Fruit fly (Drosophila melanogaster): ENCODE data around the gene CG42371.

- peak; percentile 94 for TF ChIP-seq D1 (tag; optimal IDR thresholded peaks at IDR 0.05)
- TF ChIP-seq CG32121 (GFP tag; IDR thresholded peaks at IDR 0.05): no peak
- no peak for TF ChIP-seq CG12605 (GFP tag; IDR thresholded peaks at IDR 0.05)
- no peak for TF ChIP-seq CG4496 (GFP tag; IDR thresholded peaks at IDR 0.05)
- TF ChIP-seq EcR (GFP tag; optimal IDR thresholded peaks at IDR 0.05): peak; percentile 92
- TF ChIP-seq CG13204 (GFP tag; optimal IDR thresholded peaks at IDR 0.05): peak; percentile 74
- peak; percentile 95 for TF ChIP-seq gl (tag; optimal IDR thresholded peaks at IDR 0.05)
- TF ChIP-seq Pif1A (GFP tag; optimal IDR thresholded peaks at IDR 0.05): peak; percentile 99
Measured at dm6 chr2L:2198613-2199432, 18.2 kb downstream of the CG42371 start.
